Fruit fly (Drosophila melanogaster) whole organism, prepupa: ENCODE measurements around the gene CG5614.

Source experiments
- CG11294 ChIP-seq: fragments of 200-800 bp; sonication (Bioruptor generic); IDR thresholded peaks from 2 replicates; pipeline ENCODE4 v1.3.6; 2022; ENCODE audit warnings: missing biosample characterization, missing genetic modification characterization
- CG11762 ChIP-seq: fragments of 200-800 bp; sonication (Bioruptor generic); optimal IDR thresholded peaks from 3 replicates; lab custom pipeline; 2016; ENCODE audit warnings: missing biosample characterization, missing genetic modification characterization; ENCODE audit not compliant: insufficient read depth
- CG11902 ChIP-seq: fragments of 200-800 bp; sonication (Bioruptor generic); optimal IDR thresholded peaks from 3 replicates; lab custom pipeline; 2016; ENCODE audit warnings: missing biosample characterization, missing genetic modification characterization
- CG1621 ChIP-seq: fragments of 200-800 bp; sonication (Bioruptor generic); optimal IDR thresholded peaks from 3 replicates; lab custom pipeline; 2018; ENCODE audit warnings: missing biosample characterization, mild to moderate bottlenecking, missing genetic modification characterization
- CG16779 ChIP-seq: fragments of 200-800 bp; sonication (Bioruptor generic); optimal IDR thresholded peaks from 3 replicates; lab custom pipeline; 2017; ENCODE audit warnings: missing biosample characterization, mild to moderate bottlenecking, missing genetic modification characterization
- CG31627 ChIP-seq: fragments of 200-800 bp; sonication (Bioruptor generic); optimal IDR thresholded peaks from 3 replicates; lab custom pipeline; 2016; ENCODE audit warnings: missing biosample characterization, missing genetic modification characterization
- CG34406 ChIP-seq: fragments of 200-800 bp; sonication (Bioruptor generic); optimal IDR thresholded peaks from 3 replicates; lab custom pipeline; 2016; ENCODE audit warnings: missing biosample characterization, missing genetic modification characterization
- CG3919 ChIP-seq: fragments of 200-800 bp; sonication (Bioruptor generic); optimal IDR thresholded peaks from 3 replicates; lab custom pipeline; 2016; ENCODE audit warnings: missing biosample characterization, missing genetic modification characterization
- CG6276 ChIP-seq: fragments of 200-800 bp; sonication (Bioruptor generic); optimal IDR thresholded peaks from 2 replicates; lab custom pipeline; 2017; ENCODE audit warnings: missing biosample characterization, mild to moderate bottlenecking, missing genetic modification characterization
- CG6792 ChIP-seq: fragments of 200-800 bp; sonication (Bioruptor generic); optimal IDR thresholded peaks from 3 replicates; lab custom pipeline; 2016; ENCODE audit warnings: missing biosample characterization, missing genetic modification characterization
- CG6808 ChIP-seq: fragments of 200-800 bp; sonication (Bioruptor generic); optimal IDR thresholded peaks from 3 replicates; lab custom pipeline; 2017; ENCODE audit warnings: missing biosample characterization, missing genetic modification characterization, mild to moderate bottlenecking, moderate library complexity, missing genetic modification reagents
- CG8119 ChIP-seq: fragments of 200-800 bp; sonication (Bioruptor generic); IDR thresholded peaks from 3 replicates; pipeline ENCODE4 v1.3.6; 2022; ENCODE audit warnings: missing biosample characterization, missing genetic modification characterization
- CG8319 ChIP-seq: fragments of 200-800 bp; sonication (Bioruptor generic); optimal IDR thresholded peaks from 3 replicates; lab custom pipeline; 2016; ENCODE audit warnings: missing biosample characterization, missing genetic modification characterization
- CG8632 ChIP-seq: fragments of 200-800 bp; sonication (Bioruptor generic); optimal IDR thresholded peaks from 3 replicates; lab custom pipeline; 2016; ENCODE audit warnings: missing biosample characterization, missing genetic modification characterization
- CG9139 ChIP-seq: fragments of 200-800 bp; sonication (Bioruptor generic); optimal IDR thresholded peaks from 3 replicates; lab custom pipeline; 2017; ENCODE audit warnings: missing biosample characterization, mild to moderate bottlenecking, missing genetic modification characterization
- Eip78C ChIP-seq: fragments of 200-800 bp; sonication (Bioruptor generic); peaks from one replicate; lab custom pipeline; 2016; ENCODE audit warnings: missing biosample characterization, missing genetic modification characterization
- Eip93F ChIP-seq: fragments of 200-800 bp; sonication (Bioruptor generic); optimal IDR thresholded peaks from 2 replicates; lab custom pipeline; 2016; ENCODE audit warnings: missing biosample characterization, mild to moderate bottlenecking, missing genetic modification characterization
- Gug ChIP-seq: fragments of 200-800 bp; sonication (Bioruptor generic); IDR thresholded peaks from 2 replicates; pipeline ENCODE4 v1.3.6; 2022; ENCODE audit warnings: missing biosample characterization, missing genetic modification characterization
- Hr38 ChIP-seq: sonication (Bioruptor generic); optimal IDR thresholded peaks from 2 replicates; lab custom pipeline; 2016; ENCODE audit warnings: missing biosample characterization, missing genetic modification characterization
- Hr39 ChIP-seq: fragments of 200-800 bp; sonication (Bioruptor generic); optimal IDR thresholded peaks from 2 replicates; lab custom pipeline; 2016; ENCODE audit warnings: missing biosample characterization, missing genetic modification characterization
- Hr4 ChIP-seq: fragments of 200-800 bp; sonication (Bioruptor generic); optimal IDR thresholded peaks from 3 replicates; lab custom pipeline; 2016; ENCODE audit warnings: missing biosample characterization, missing genetic modification characterization
- Lpt ChIP-seq: fragments of 200-800 bp; sonication (Bioruptor generic); optimal IDR thresholded peaks from 3 replicates; lab custom pipeline; 2016; ENCODE audit warnings: missing biosample characterization, missing genetic modification characterization
- Met ChIP-seq: fragments of 200-800 bp; sonication (Bioruptor generic); optimal IDR thresholded peaks from 3 replicates; lab custom pipeline; 2016; ENCODE audit warnings: missing biosample characterization, missing genetic modification characterization
- OdsH ChIP-seq: fragments of 200-800 bp; sonication (Bioruptor generic); optimal IDR thresholded peaks from 3 replicates; lab custom pipeline; 2016; ENCODE audit warnings: missing biosample characterization, missing genetic modification characterization
- Smox ChIP-seq: fragments of 200-800 bp; sonication (Bioruptor generic); optimal IDR thresholded peaks from 3 replicates; lab custom pipeline; 2016; ENCODE audit warnings: missing biosample characterization, missing genetic modification characterization
- Sox102F ChIP-seq: fragments of 200-800 bp; sonication (Bioruptor generic); optimal IDR thresholded peaks from 2 replicates; lab custom pipeline; 2016; ENCODE audit warnings: missing biosample characterization, mild to moderate bottlenecking, missing genetic modification characterization
- Sox15 ChIP-seq: fragments of 200-800 bp; sonication (Bioruptor generic); optimal IDR thresholded peaks from 3 replicates; lab custom pipeline; 2016; ENCODE audit warnings: missing biosample characterization, missing genetic modification characterization
- achi ChIP-seq: fragments of 200-800 bp; sonication (Bioruptor generic); optimal IDR thresholded peaks from 3 replicates; lab custom pipeline; 2016; ENCODE audit warnings: missing biosample characterization, missing genetic modification characterization
- acj6 ChIP-seq: fragments of 200-800 bp; sonication (Bioruptor generic); optimal IDR thresholded peaks from 3 replicates; lab custom pipeline; 2016; ENCODE audit warnings: missing biosample characterization, missing genetic modification characterization
- cyc ChIP-seq: fragments of 200-800 bp; sonication (Bioruptor generic); optimal IDR thresholded peaks from 3 replicates; lab custom pipeline; 2016; ENCODE audit warnings: missing biosample characterization, missing genetic modification characterization
- dac ChIP-seq: fragments of 200-800 bp; sonication (Bioruptor generic); optimal IDR thresholded peaks from 2 replicates; lab custom pipeline; 2017; ENCODE audit warnings: missing biosample characterization, mild to moderate bottlenecking, missing genetic modification characterization
- dsx ChIP-seq: fragments of 200-800 bp; optimal IDR thresholded peaks from 3 replicates; lab custom pipeline; 2019; ENCODE audit warnings: missing biosample characterization, mild to moderate bottlenecking, missing genetic modification characterization, moderate library complexity; ENCODE audit not compliant: poor library complexity, severe bottlenecking
- eg ChIP-seq: fragments of 200-800 bp; sonication (Bioruptor generic); IDR thresholded peaks from 3 replicates; pipeline ENCODE4 v1.3.6; 2022; ENCODE audit warnings: missing biosample characterization, missing genetic modification characterization
- esn ChIP-seq: fragments of 200-800 bp; sonication (Bioruptor generic); optimal IDR thresholded peaks from 2 replicates; lab custom pipeline; 2016; ENCODE audit warnings: missing biosample characterization, mild to moderate bottlenecking, missing genetic modification characterization, moderate library complexity
- fd59A ChIP-seq: fragments of 200-800 bp; sonication (Bioruptor generic); optimal IDR thresholded peaks from 2 replicates; lab custom pipeline; 2017; ENCODE audit warnings: missing biosample characterization, mild to moderate bottlenecking, missing genetic modification characterization, missing genetic modification reagents
- fkh ChIP-seq: fragments of 200-800 bp; sonication (Bioruptor generic); optimal IDR thresholded peaks from 3 replicates; lab custom pipeline; 2017; ENCODE audit warnings: missing biosample characterization, mild to moderate bottlenecking, missing genetic modification characterization, moderate library complexity
- lz ChIP-seq: fragments of 200-800 bp; sonication (Bioruptor generic); optimal IDR thresholded peaks from 3 replicates; lab custom pipeline; 2016; ENCODE audit warnings: missing biosample characterization, missing genetic modification characterization
- net ChIP-seq: fragments of 200-800 bp; sonication (Bioruptor generic); optimal IDR thresholded peaks from 3 replicates; lab custom pipeline; 2016; ENCODE audit warnings: missing biosample characterization, missing genetic modification characterization
- pdm3 ChIP-seq: fragments of 200-800 bp; sonication (Bioruptor generic); optimal IDR thresholded peaks from 3 replicates; lab custom pipeline; 2016; ENCODE audit warnings: missing biosample characterization, missing genetic modification characterization
- salr ChIP-seq, 2 experiments: fragments of 200-800 bp; sonication (Bioruptor generic); optimal IDR thresholded peaks; 3 replicates each; lab custom pipeline; 2016 to 2018; ENCODE audit warnings: missing biosample characterization in 2 of 2, missing genetic modification characterization in 2 of 2, mild to moderate bottlenecking in 1 of 2
- spab ChIP-seq: fragments of 200-800 bp; sonication (Bioruptor generic); optimal IDR thresholded peaks from 2 replicates; lab custom pipeline; 2017; ENCODE audit warnings: missing biosample characterization, mild to moderate bottlenecking, missing genetic modification characterization, missing genetic modification reagents
- svp ChIP-seq: fragments of 200-800 bp; sonication (Bioruptor generic); peaks from one replicate; lab custom pipeline; 2016; ENCODE audit warnings: missing biosample characterization, missing genetic modification characterization
- topi ChIP-seq: fragments of 200-800 bp; sonication (Bioruptor generic); optimal IDR thresholded peaks from 3 replicates; lab custom pipeline; 2016; ENCODE audit warnings: missing biosample characterization, missing genetic modification characterization
- vri ChIP-seq: fragments of 200-800 bp; sonication (Bioruptor generic); optimal IDR thresholded peaks from 3 replicates; lab custom pipeline; 2016; ENCODE audit warnings: missing biosample characterization, mild to moderate bottlenecking, missing genetic modification characterization

The CG5614 gene

dm6 chr3R:15784298-15784697 lies 4.7 kb downstream of the CG5614 start:
- TF ChIP-seq dsx (GFP tag; lab: Kevin White, UChicago) (no peak), CG8119 (no peak), Lpt (GFP tag; lab: Kevin White, UChicago) (no peak)

DNA sequence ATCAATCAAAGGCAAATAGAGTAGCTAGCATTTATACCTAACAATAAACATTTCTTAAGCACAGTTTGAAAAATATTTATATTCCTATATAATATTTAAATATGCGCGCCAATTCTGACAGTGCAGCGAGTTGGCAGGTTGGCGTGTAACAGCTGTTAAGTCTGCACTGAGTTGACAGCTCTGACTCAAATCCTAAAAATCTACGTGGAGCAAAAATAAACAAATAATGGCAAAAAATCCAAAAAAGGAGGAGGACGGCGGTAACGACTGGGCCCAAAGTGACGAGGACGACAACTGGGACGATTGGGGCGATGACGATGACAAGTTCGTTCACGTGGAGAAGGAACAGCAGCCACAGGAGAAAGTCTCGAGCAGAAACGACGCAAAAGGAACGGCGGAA lies 6.9 kb downstream of the CG5614 start, which contains the start of gene CG9590:
Gene CG9590, plus strand, starts transcription at position 166 of the 400 bp plus-strand sequence.
- TF ChIP-seq CG11762 (GFP tag; lab: Kevin White, UChicago) (no peak), dac (GFP tag; lab: Kevin White, UChicago) (no peak), vri (GFP tag; lab: Kevin White, UChicago) (no peak), eg (GFP tag; lab: Robert Waterston, UW) (no peak), acj6 (GFP tag; lab: Kevin White, UChicago) (no peak)
- TF ChIP-seq, all 60 proteins: peak for 0

DNA sequence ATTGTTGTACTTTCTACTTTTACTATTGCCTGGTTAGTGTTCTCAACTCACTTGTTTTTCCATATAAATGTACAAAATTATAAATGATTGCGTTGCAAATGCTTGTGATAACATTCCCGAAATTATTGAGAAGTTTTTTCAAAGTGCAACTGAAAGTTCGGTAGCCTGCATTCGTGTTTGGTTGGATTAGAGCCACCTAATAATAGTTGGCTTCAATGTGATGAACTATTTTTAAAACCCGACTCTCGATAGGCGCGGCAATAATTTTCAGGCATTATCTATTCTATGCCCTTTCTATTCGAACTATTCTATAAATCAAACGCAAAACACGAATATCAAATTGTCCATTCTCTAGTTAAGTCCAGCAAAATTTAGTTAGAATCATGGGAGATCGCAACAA lies 8.6 kb downstream of the CG5614 start, which contains the start of gene Uros2:
Gene Uros2, plus strand, starts transcription at position 301 of the 400 bp plus-strand sequence.
- TF ChIP-seq CG11762 (GFP tag; lab: Kevin White, UChicago) (no peak), Hr39 (GFP tag; lab: Kevin White, UChicago) (no peak), Eip78C (no peak), CG34406 (GFP tag; lab: Kevin White, UChicago) (no peak), achi (GFP tag; lab: Kevin White, UChicago) (no peak), Lpt (GFP tag; lab: Kevin White, UChicago) (no peak), fkh (no peak), CG6808 (no peak), CG8632 (GFP tag; lab: Kevin White, UChicago) (no peak), eg (GFP tag; lab: Robert Waterston, UW) (no peak), svp (GFP tag; lab: Kevin White, UChicago) (no peak)

- TF ChIP-seq CG8319 (GFP tag; lab: Kevin White, UChicago) (no peak), esn (GFP tag; lab: Kevin White, UChicago) (peak; percentile 26), Met (GFP tag; lab: Kevin White, UChicago) (peak; percentile 7), pdm3 (GFP tag; lab: Kevin White, UChicago) (peak; percentile 30), Lpt (GFP tag; lab: Kevin White, UChicago) (no peak), svp (GFP tag; lab: Kevin White, UChicago) (no peak), CG11902 (GFP tag; lab: Kevin White, UChicago) (no peak), Hr4 (peak; percentile 0), CG8632 (GFP tag; lab: Kevin White, UChicago) (no peak), lz (GFP tag; lab: Kevin White, UChicago) (peak; percentile 32), CG11294 (GFP tag; lab: Robert Waterston, UW) (no peak), Sox15 (GFP tag; lab: Kevin White, UChicago) (no peak), Hr38 (no peak), net (GFP tag; lab: Kevin White, UChicago) (no peak), CG9139 (GFP tag; lab: Kevin White, UChicago) (no peak), vri (GFP tag; lab: Kevin White, UChicago) (no peak), CG6792 (no peak), Eip93F (GFP tag; lab: Kevin White, UChicago) (no peak), CG3919 (peak; percentile 22), CG31627 (peak; percentile 42), CG16779 (tag; lab: Kevin White, UChicago) (no peak), Hr39 (GFP tag; lab: Kevin White, UChicago) (peak; percentile 45), CG1621 (tag; lab: Kevin White, UChicago) (no peak), CG8119 (no peak), Smox (peak; percentile 22), topi (GFP tag; lab: Kevin White, UChicago) (no peak), CG6276 (GFP tag; lab: Kevin White, UChicago) (no peak), eg (GFP tag; lab: Robert Waterston, UW) (no peak), Sox102F (GFP tag; lab: Kevin White, UChicago) (no peak), Gug (no peak), cyc (GFP tag; lab: Kevin White, UChicago) (peak; percentile 37), spab (GFP tag; lab: Kevin White, UChicago) (no peak), fkh (peak; percentile 62), salr (GFP tag; optimal IDR thresholded peaks at IDR 0.05; lab: Kevin White, UChicago) (no peak), acj6 (GFP tag; lab: Kevin White, UChicago) (no peak), OdsH (GFP tag; lab: Kevin White, UChicago) (peak; percentile 11), fd59A (GFP tag; lab: Kevin White, UChicago) (no peak), dsx (GFP tag; lab: Kevin White, UChicago) (peak; percentile 86)
Observed at dm6 chr3R:15792427-15792826, 12.8 kb downstream of the CG5614 start, which contains the start of gene Acyp2. Gene Acyp2 (plus strand): TSS chr3R:15792688.
